Worm (Caenorhabditis elegans) whole organism, L4 larva: ENCODE results near the gene K08D12.3.

ENCODE experiments used
- ceh-82 ChIP-seq: sonication (generic microtip); optimal IDR thresholded peaks from 2 replicates; lab custom pipeline; 2017; ENCODE audit warnings: missing biosample characterization, missing genetic modification characterization
- dmd-8 ChIP-seq: fragments of 200-800 bp; sonication (Bioruptor generic); IDR thresholded peaks from 2 replicates; pipeline ENCODE4 v1.3.6; 2022; ENCODE audit warnings: missing genetic modification characterization, missing compliant biosample characterization
- hlh-30 ChIP-seq: sonication (generic microtip); optimal IDR thresholded peaks from 2 replicates; lab custom pipeline; 2017; ENCODE audit warnings: antibody characterized with exemption, mild to moderate bottlenecking, missing genetic modification characterization, missing compliant biosample characterization; ENCODE audit not compliant: insufficient read depth
- mxl-2 ChIP-seq: fragments of 200-800 bp; sonication (Bioruptor generic); conservative IDR thresholded peaks from 2 replicates; pipeline ENCODE4 v1.3.6; 2022; ENCODE audit warnings: missing genetic modification reagents, missing genetic modification characterization, missing compliant biosample characterization
- nhr-10 ChIP-seq: fragments of 150-350 bp; optimal IDR thresholded peaks from 2 replicates; lab custom pipeline; 2014; ENCODE audit warnings: missing biosample characterization, missing genetic modification characterization
- nhr-237 ChIP-seq: sonication (generic microtip); optimal IDR thresholded peaks from 2 replicates; lab custom pipeline; 2017; ENCODE audit warnings: missing biosample characterization, missing genetic modification characterization
- nhr-25 ChIP-seq: sonication (generic microtip); optimal IDR thresholded peaks from 2 replicates; lab custom pipeline; 2017; ENCODE audit warnings: missing genetic modification characterization, mild to moderate bottlenecking, missing compliant biosample characterization, antibody characterized with exemption, moderate library complexity, borderline replicate concordance; ENCODE audit not compliant: insufficient read depth
- nhr-28 ChIP-seq: fragments of 150-350 bp; optimal IDR thresholded peaks from 2 replicates; lab custom pipeline; 2014; ENCODE audit warnings: missing biosample characterization, missing genetic modification characterization
- nhr-41 ChIP-seq: fragments of 200-800 bp; sonication (Bioruptor generic); IDR thresholded peaks from 2 replicates; pipeline ENCODE4 v1.3.6; 2022; ENCODE audit warnings: missing genetic modification reagents, missing genetic modification characterization, missing compliant biosample characterization
- nhr-42 ChIP-seq: fragments of 200-800 bp; sonication (Bioruptor generic); IDR thresholded peaks from 2 replicates; pipeline ENCODE4 v1.3.6; 2022; ENCODE audit warnings: missing genetic modification characterization, missing compliant biosample characterization
- nhr-76 ChIP-seq: fragments of 150-350 bp; optimal IDR thresholded peaks from 2 replicates; lab custom pipeline; 2014; ENCODE audit warnings: missing biosample characterization, missing genetic modification characterization
- unc-39 ChIP-seq: sonication (generic microtip); optimal IDR thresholded peaks from 2 replicates; lab custom pipeline; 2017; ENCODE audit warnings: missing biosample characterization, missing genetic modification characterization
- ztf-11 ChIP-seq: fragments of 150-350 bp; optimal IDR thresholded peaks from 2 replicates; lab custom pipeline; 2014; ENCODE audit warnings: missing biosample characterization, missing genetic modification characterization

ce11 chrIV:1740105-1741023, 30.3 kb downstream of the K08D12.3 start, which contains the start of gene ptpn-22:
- no peak for TF ChIP-seq dmd-8 (GFP tag; lab: Robert Waterston, UW)
- TF ChIP-seq hlh-30 (tag; lab: Kevin White, UChicago) = no peak
- no peak for TF ChIP-seq unc-39 (tag; lab: Kevin White, UChicago)
- no peak for TF ChIP-seq nhr-25 (tag; lab: Kevin White, UChicago)
- TF ChIP-seq nhr-42 (GFP tag; lab: Robert Waterston, UW) = no peak
- TF ChIP-seq nhr-10 = no peak
- peak; percentile 9 for TF ChIP-seq nhr-28
- no peak for TF ChIP-seq nhr-41 (GFP tag; lab: Robert Waterston, UW)
- no peak for TF ChIP-seq mxl-2
- no peak for TF ChIP-seq ztf-11 (tag; lab: Kevin White, UChicago)
- no peak for TF ChIP-seq ceh-82 (tag; lab: Kevin White, UChicago)
- no peak for TF ChIP-seq nhr-76 (tag; lab: Kevin White, UChicago)
- no peak for TF ChIP-seq nhr-237
